Worm (Caenorhabditis elegans) whole organism, L2 larva: ENCODE measurements around the gene F26D2.10.

ENCODE experiments used
- blmp-1 ChIP-seq: sonication (generic microtip); optimal IDR thresholded peaks from 2 replicates; lab custom pipeline; 2017; ENCODE audit warnings: missing genetic modification characterization, mild to moderate bottlenecking, missing compliant biosample characterization, antibody characterized with exemption, moderate library complexity; ENCODE audit not compliant: insufficient read depth
- nhr-12 ChIP-seq: fragments of 150-350 bp; optimal IDR thresholded peaks from 2 replicates; lab custom pipeline; 2014; ENCODE audit warnings: missing biosample characterization, missing genetic modification characterization

- TF ChIP-seq blmp-1 (tag; lab: Kevin White, UChicago) (no peak), nhr-12 (tag; lab: Kevin White, UChicago) (no peak)
Measured at ce11 chrV:16470916-16471315, 41.5 kb upstream of the F26D2.10 start, which contains the start of gene srh-138.
